In the genomic region with DNA sequence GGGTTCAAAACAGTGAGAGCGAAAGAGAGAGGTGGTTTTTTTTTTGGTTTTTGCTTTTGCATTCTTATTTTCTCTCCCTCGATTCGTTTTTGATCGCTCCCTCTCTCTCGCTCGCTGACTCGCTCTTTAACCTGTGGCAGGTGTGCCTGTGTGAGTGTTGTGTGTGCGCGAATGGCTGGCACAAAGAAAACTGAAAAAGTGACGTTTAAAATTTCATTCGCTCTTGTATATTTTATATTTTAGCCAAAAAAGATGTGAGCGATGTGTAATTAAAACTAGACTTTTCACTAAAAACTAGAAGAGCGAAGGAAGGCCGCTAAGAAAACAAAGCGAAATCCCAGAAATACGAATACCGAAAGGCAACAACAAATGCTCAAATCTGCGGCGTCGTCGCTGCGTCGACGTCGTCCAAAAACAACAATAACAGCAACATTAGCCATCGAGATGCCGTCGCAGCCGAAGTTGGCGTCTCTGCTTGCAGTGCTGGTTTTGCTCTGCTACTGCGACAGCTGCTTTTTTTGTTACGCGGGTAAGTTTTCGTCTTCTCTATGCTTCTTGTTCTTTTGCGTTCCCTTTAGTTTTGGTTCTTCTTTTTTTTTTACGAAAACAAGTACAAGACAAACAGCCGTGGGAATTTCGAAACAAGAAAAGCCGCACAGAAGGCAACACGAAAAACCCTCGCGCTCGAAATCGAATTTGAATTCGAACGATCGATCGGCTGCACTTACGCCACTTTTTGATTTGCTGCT, we compare ENCODE assay signal across 2 fruit fly cellular contexts.
TF ChIP-seq lines count a peak whose summit lies in the region.

No protein-coding gene starts in this region.

TF ChIP-seq in whole organism, embryonic, 481 proteins besides CTCF, POLR2A, EP300 and RAD21 (continued from another document):
- no peak for TF ChIP-seq CG34422 (GFP tag; IDR thresholded peaks at IDR 0.05; lab: Robert Waterston, UW)
- TF ChIP-seq CG6654 (GFP tag; optimal IDR thresholded peaks at IDR 0.05; lab: Kevin White, UChicago), result no peak
- TF ChIP-seq z (GFP tag; IDR thresholded peaks at IDR 0.05; lab: Robert Waterston, UW), result peak; percentile 66
- TF ChIP-seq nom (GFP tag; optimal IDR thresholded peaks at IDR 0.05; lab: Kevin White, UChicago), result peak; percentile 67
- no peak for TF ChIP-seq nmo (GFP tag; optimal IDR thresholded peaks at IDR 0.05; lab: Kevin White, UChicago)
- TF ChIP-seq zfh1 (GFP tag; IDR thresholded peaks at IDR 0.05; lab: Robert Waterston, UW), result 0 out of 3 replicates have a peak, but pooled peaks have one; percentile 4
- TF ChIP-seq fu2 (GFP tag; optimal IDR thresholded peaks at IDR 0.05; lab: Kevin White, UChicago), result no peak
- TF ChIP-seq CG13287 (GFP tag; IDR thresholded peaks at IDR 0.05; lab: Robert Waterston, UW; ENCODE audit: partially characterized antibody), result no peak
- peak; percentile 67 to 86 for TF ChIP-seq Trl (optimal IDR thresholded peaks at IDR 0.05; lab: Kevin White, UChicago)
- TF ChIP-seq Trl (GFP tag; optimal IDR thresholded peaks at IDR 0.05; lab: Kevin White, UChicago), result no peak
- TF ChIP-seq CG6175 (GFP tag; IDR thresholded peaks at IDR 0.05; lab: Robert Waterston, UW), result no peak
- TF ChIP-seq pros (GFP tag; optimal IDR thresholded peaks at IDR 0.05; lab: Kevin White, UChicago), result peak; percentile 33
- TF ChIP-seq psq (GFP tag; optimal IDR thresholded peaks at IDR 0.05; lab: Kevin White, UChicago), result peak; percentile 55
- peak; percentile 67; the same call in 1 of the 4 replicates for TF ChIP-seq chinmo (GFP tag; IDR thresholded peaks at IDR 0.05; lab: Robert Waterston, UW; ENCODE audit: partially characterized antibody)
- TF ChIP-seq cg (GFP tag; optimal IDR thresholded peaks at IDR 0.05; lab: Kevin White, UChicago), result peak; percentile 62

TF ChIP-seq in whole organism, prepupa, 60 proteins besides CTCF, POLR2A, EP300 and RAD21 (continued from another document):
- TF ChIP-seq CG15336 (GFP tag; IDR thresholded peaks at IDR 0.05; lab: Robert Waterston, UW), result peak; percentile 15; the same call in 1 of the 2 replicates
- no peak for TF ChIP-seq Sox102F (GFP tag; optimal IDR thresholded peaks at IDR 0.05; lab: Kevin White, UChicago)
- TF ChIP-seq Met (GFP tag; optimal IDR thresholded peaks at IDR 0.05; lab: Kevin White, UChicago), result no peak
- TF ChIP-seq Ets96B (tag; optimal IDR thresholded peaks at IDR 0.05; lab: Kevin White, UChicago), result no peak
- no peak for TF ChIP-seq Hr39 (GFP tag; optimal IDR thresholded peaks at IDR 0.05; lab: Kevin White, UChicago)
TF ChIP-seq in whole organism, prepupa: peak in this region for 10.
